Worm (Caenorhabditis elegans): ENCODE results near the gene bcmo-1.

Gene bcmo-1

DNA sequence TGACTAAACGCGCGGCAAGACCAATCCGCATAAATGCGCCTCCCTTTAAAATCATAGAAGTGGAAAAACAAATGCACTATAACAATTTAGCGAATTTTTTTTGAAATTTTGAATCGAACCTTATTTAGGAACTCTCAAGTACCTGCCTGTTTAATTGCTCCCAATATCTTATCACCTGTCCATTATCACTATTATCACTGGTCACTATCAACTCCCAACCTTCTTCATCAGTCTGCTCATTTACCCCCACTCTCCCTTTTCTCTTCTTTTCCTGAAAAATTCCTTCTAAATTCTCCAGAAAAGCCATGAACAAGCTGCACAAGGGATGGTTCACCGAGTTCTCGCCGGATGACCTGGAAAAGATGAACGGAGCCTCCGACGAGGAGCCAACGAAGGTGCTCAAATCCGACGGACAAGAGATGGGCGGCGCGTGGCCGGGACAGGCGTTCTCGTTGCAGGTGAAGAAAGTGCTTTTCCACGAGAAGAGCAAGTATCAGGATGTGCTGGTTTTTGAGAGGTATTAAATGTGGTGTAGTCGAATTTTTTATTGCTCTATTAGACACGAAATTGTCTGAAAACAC is 23.8 kb upstream of the bcmo-1 start, which contains the start of gene spds-1:
Gene spds-1 (plus strand): TSS at position 298 of the 581 bp plus-strand sequence.
- no peak for TF ChIP-seq hlh-17 (GFP tag; optimal IDR thresholded peaks at IDR 0.05; ENCODE audit: borderline replicate concordance)

ce11 chrII:12808746-12809145 is 21.7 kb upstream of the bcmo-1 start:
- TF ChIP-seq nhr-20 (tag; optimal IDR thresholded peaks at IDR 0.05): no peak
- no peak for TF ChIP-seq sptf-1 (tag; optimal IDR thresholded peaks at IDR 0.05)
- TF ChIP-seq ceh-88 (GFP tag; IDR thresholded peaks at IDR 0.05): no peak
- no peak for TF ChIP-seq unc-62 (GFP tag; optimal IDR thresholded peaks at IDR 0.05)
- no peak for TF ChIP-seq nhr-85 (tag)
- TF ChIP-seq C34B4.2 (tag; optimal IDR thresholded peaks at IDR 0.05): no peak
- no peak for TF ChIP-seq mab-9 (GFP tag; IDR thresholded peaks at IDR 0.05)
- no peak for TF ChIP-seq tlp-1 (tag; optimal IDR thresholded peaks at IDR 0.05)
- TF ChIP-seq tbx-2 (tag; optimal IDR thresholded peaks at IDR 0.05): no peak
- TF ChIP-seq hlh-17 (GFP tag; optimal IDR thresholded peaks at IDR 0.05; ENCODE audit: borderline replicate concordance): no peak
- no peak for TF ChIP-seq rnt-1 (tag; optimal IDR thresholded peaks at IDR 0.05)
- no peak for TF ChIP-seq ceh-90 (tag; optimal IDR thresholded peaks at IDR 0.05)
- no peak for TF ChIP-seq elt-3 (tag; optimal IDR thresholded peaks at IDR 0.05)
- TF ChIP-seq ama-1 (optimal IDR thresholded peaks at IDR 0.05): no peak
- no peak for TF ChIP-seq blmp-1 (tag; optimal IDR thresholded peaks at IDR 0.05)
- TF ChIP-seq snu-23 (GFP tag; optimal IDR thresholded peaks at IDR 0.05): no peak
- no peak for TF ChIP-seq nhr-12 (tag; optimal IDR thresholded peaks at IDR 0.05)

- no peak for TF ChIP-seq aly-2 (tag; optimal IDR thresholded peaks at IDR 0.05)
- TF ChIP-seq lir-3 (tag; optimal IDR thresholded peaks at IDR 0.05; ENCODE audit: poor library complexity): no peak
- no peak for TF ChIP-seq elt-2 (tag; optimal IDR thresholded peaks at IDR 0.05)
- TF ChIP-seq pqm-1 (tag; optimal IDR thresholded peaks at IDR 0.05): no peak
- no peak for TF ChIP-seq nhr-71 (tag; optimal IDR thresholded peaks at IDR 0.05)
- TF ChIP-seq rnt-1 (tag; optimal IDR thresholded peaks at IDR 0.05): no peak
- TF ChIP-seq F16B12.6 (tag; optimal IDR thresholded peaks at IDR 0.05): no peak
- TF ChIP-seq mdl-1 (tag; optimal IDR thresholded peaks at IDR 0.05): no peak
- TF ChIP-seq sox-4 (tag; optimal IDR thresholded peaks at IDR 0.05): no peak
- TF ChIP-seq nhr-237 (tag; optimal IDR thresholded peaks at IDR 0.05): no peak
- no peak for TF ChIP-seq mef-2 (tag; optimal IDR thresholded peaks at IDR 0.05)
- no peak for TF ChIP-seq nhr-77 (tag; optimal IDR thresholded peaks at IDR 0.05)
- no peak for TF ChIP-seq blmp-1 (tag; optimal IDR thresholded peaks at IDR 0.05)
Measured at ce11 chrII:12809725-12810124, 20.8 kb upstream of the bcmo-1 start.

- TF ChIP-seq skn-1 (tag; optimal IDR thresholded peaks at IDR 0.05): no peak
- no peak for TF ChIP-seq lin-14 (GFP tag; optimal IDR thresholded peaks at IDR 0.05)
- no peak for TF ChIP-seq snpc-4 (tag; optimal IDR thresholded peaks at IDR 0.05)
- no peak for TF ChIP-seq lin-35 (GFP tag; optimal IDR thresholded peaks at IDR 0.05)
- no peak for TF ChIP-seq dsc-1 (tag; optimal IDR thresholded peaks at IDR 0.05)
- no peak for TF ChIP-seq egl-13 (tag; optimal IDR thresholded peaks at IDR 0.05)
- TF ChIP-seq hpl-2 (GFP tag; optimal IDR thresholded peaks at IDR 0.05): no peak
- TF ChIP-seq mef-2 (tag; optimal IDR thresholded peaks at IDR 0.05): no peak
- no peak for TF ChIP-seq ama-1 (optimal IDR thresholded peaks at IDR 0.05)
- no peak for TF ChIP-seq unc-86 (tag; optimal IDR thresholded peaks at IDR 0.05)
- TF ChIP-seq nhr-11 (tag; optimal IDR thresholded peaks at IDR 0.05): no peak
- no peak for TF ChIP-seq nhr-76 (tag; optimal IDR thresholded peaks at IDR 0.05)
Measured at ce11 chrII:12810709-12811108, 19.8 kb upstream of the bcmo-1 start, which contains the start of gene Y46G5A.20. TSS of gene Y46G5A.20 (plus strand) at chrII:12811009.
